Worm (Caenorhabditis elegans) whole organism, L1 larva: ENCODE results near the gene M117.4.
A peak's percentile ranks its signal among the peaks of the same experiment; 100 is the strongest.

Experiments used
- F16B12.6 ChIP-seq: fragments of 150-350 bp; optimal IDR thresholded peaks from 2 replicates; lab custom pipeline; 2014; ENCODE audit warnings: missing biosample characterization, missing genetic modification characterization
- Y116A8C.19 ChIP-seq: sonication (generic microtip); optimal IDR thresholded peaks from 2 replicates; lab custom pipeline; 2016; ENCODE audit warnings: missing compliant biosample characterization, missing genetic modification characterization, borderline replicate concordance
- aha-1 ChIP-seq: fragments of 150-350 bp; optimal IDR thresholded peaks from 2 replicates; lab custom pipeline; 2014; ENCODE audit warnings: missing biosample characterization, missing genetic modification characterization
- alr-1 ChIP-seq: fragments of 200-800 bp; sonication (Bioruptor generic); optimal IDR thresholded peaks from 2 replicates; lab custom pipeline; 2018; ENCODE audit warnings: borderline replicate concordance, mild to moderate bottlenecking, missing genetic modification characterization, missing compliant biosample characterization
- ama-1 ChIP-seq: fragments of 150-350 bp; optimal IDR thresholded peaks from 2 replicates; lab custom pipeline; 2014
- blmp-1 ChIP-seq: fragments of 150-350 bp; optimal IDR thresholded peaks from 2 replicates; lab custom pipeline; 2014; ENCODE audit warnings: missing biosample characterization, missing genetic modification characterization
- ceh-82 ChIP-seq, 3 experiments: fragments of 150-350 bp in 1 of 3; sonication (generic microtip) in 2 of 3; optimal IDR thresholded peaks; 2 replicates each; lab custom pipeline; 2014 to 2017; ENCODE audit warnings: missing biosample characterization in 3 of 3, missing genetic modification characterization in 3 of 3
- ceh-88 ChIP-seq: fragments of 200-800 bp; sonication (Bioruptor generic); IDR thresholded peaks from 2 replicates; pipeline ENCODE4 v1.3.6; 2022; ENCODE audit warnings: missing genetic modification characterization, missing compliant biosample characterization
- dpl-1 ChIP-seq, 3 experiments: fragments of 150-350 bp in 2 of 3; sonication (generic microtip) in 1 of 3; optimal IDR thresholded peaks; 2 replicates each; lab custom pipeline; 2014 to 2017; ENCODE audit warnings: missing biosample characterization in 3 of 3, missing genetic modification characterization in 3 of 3, missing genetic modification reagents in 3 of 3
- efl-1 ChIP-seq, 4 experiments: fragments of 150-350 bp; optimal IDR thresholded peaks in 3 of 4; peaks in 1 of 4; 1 replicate in 1 of 4; 2 replicates in 3 of 4; lab custom pipeline; 2014; ENCODE audit warnings: missing biosample characterization in 2 of 4, missing genetic modification characterization in 2 of 4, missing genetic modification reagents in 2 of 4
- egl-27 ChIP-seq, 2 experiments: fragments of 150-350 bp in 1 of 2; sonication (generic microtip); optimal IDR thresholded peaks; 3 replicates each; lab custom pipeline; 2017 to 2018; ENCODE audit warnings: missing biosample characterization in 2 of 2, missing genetic modification characterization in 2 of 2, missing genetic modification reagents in 2 of 2
- elt-3 ChIP-seq, 6 experiments: fragments of 150-350 bp in 1 of 6; sonication (generic microtip); optimal IDR thresholded peaks; 2 replicates each; lab custom pipeline; 2017 to 2018; ENCODE audit warnings: missing biosample characterization in 6 of 6, missing genetic modification characterization in 6 of 6, inconsistent platforms in 1 of 6
- fkh-10 ChIP-seq: sonication (generic microtip); optimal IDR thresholded peaks from 2 replicates; lab custom pipeline; 2017; ENCODE audit warnings: missing biosample characterization, missing genetic modification reagents, missing genetic modification characterization
- fkh-4 ChIP-seq: sonication (generic microtip); optimal IDR thresholded peaks from 2 replicates; lab custom pipeline; 2016; ENCODE audit warnings: missing compliant biosample characterization, missing genetic modification characterization, borderline replicate concordance
- fkh-8 ChIP-seq: sonication (generic microtip); optimal IDR thresholded peaks from 2 replicates; lab custom pipeline; 2016; ENCODE audit warnings: mild to moderate bottlenecking, missing genetic modification characterization, missing compliant biosample characterization
- fos-1 ChIP-seq: fragments of 150-350 bp; optimal IDR thresholded peaks from 2 replicates; lab custom pipeline; 2014; ENCODE audit warnings: missing biosample characterization, missing genetic modification characterization
- grh-1 ChIP-seq: fragments of 200-800 bp; sonication (Bioruptor generic); IDR thresholded peaks from 2 replicates; pipeline ENCODE4 v1.3.6; 2022; ENCODE audit warnings: missing genetic modification reagents, missing genetic modification characterization, missing compliant biosample characterization
- hlh-17 ChIP-seq: fragments of 200-800 bp; sonication (Bioruptor generic); optimal IDR thresholded peaks from 2 replicates; lab custom pipeline; 2018; ENCODE audit warnings: missing genetic modification characterization, mild to moderate bottlenecking, missing compliant biosample characterization, moderate library complexity, borderline replicate concordance
- hpl-2 ChIP-seq: fragments of 150-350 bp; optimal IDR thresholded peaks from 2 replicates; lab custom pipeline; 2014; ENCODE audit warnings: missing biosample characterization, missing genetic modification reagents, missing genetic modification characterization
- irx-1 ChIP-seq: sonication (generic microtip); optimal IDR thresholded peaks from 2 replicates; lab custom pipeline; 2016; ENCODE audit warnings: missing genetic modification characterization, missing compliant biosample characterization
- isw-1 ChIP-seq: fragments of 200-800 bp; sonication (Bioruptor generic); IDR thresholded peaks from 2 replicates; pipeline ENCODE4 v1.3.6; 2022; ENCODE audit warnings: missing genetic modification characterization, missing compliant biosample characterization
- jun-1 ChIP-seq: fragments of 150-350 bp; optimal IDR thresholded peaks from 2 replicates; lab custom pipeline; 2014; ENCODE audit warnings: missing biosample characterization, missing genetic modification reagents, missing genetic modification characterization
- lin-13 ChIP-seq: fragments of 150-350 bp; optimal IDR thresholded peaks from 2 replicates; lab custom pipeline; 2014; ENCODE audit warnings: missing biosample characterization, missing genetic modification reagents, missing genetic modification characterization
- lin-14 ChIP-seq: fragments of 200-800 bp; sonication (Bioruptor generic); optimal IDR thresholded peaks from 2 replicates; lab custom pipeline; 2018; ENCODE audit warnings: mild to moderate bottlenecking, missing genetic modification characterization, moderate library complexity, missing compliant biosample characterization
- lin-15B ChIP-seq: fragments of 150-350 bp; sonication (generic microtip); optimal IDR thresholded peaks from 3 replicates; lab custom pipeline; 2014; ENCODE audit warnings: missing biosample characterization, missing genetic modification characterization
- lsy-2 ChIP-seq, 2 experiments: fragments of 150-350 bp; optimal IDR thresholded peaks; 2 replicates each; lab custom pipeline; 2014; ENCODE audit warnings: missing biosample characterization in 2 of 2, missing genetic modification characterization in 2 of 2
- mef-2 ChIP-seq: fragments of 150-350 bp; optimal IDR thresholded peaks from 2 replicates; lab custom pipeline; 2014; ENCODE audit warnings: missing biosample characterization, missing genetic modification characterization
- mep-1 ChIP-seq: fragments of 150-350 bp; optimal IDR thresholded peaks from 2 replicates; lab custom pipeline; 2014; ENCODE audit warnings: missing biosample characterization, missing genetic modification characterization
- nhr-12 ChIP-seq: sonication (generic microtip); optimal IDR thresholded peaks from 2 replicates; lab custom pipeline; 2017; ENCODE audit warnings: missing biosample characterization, missing genetic modification characterization
- nhr-19 ChIP-seq: fragments of 200-800 bp; sonication (Bioruptor generic); conservative IDR thresholded peaks from 2 replicates; pipeline ENCODE4 v1.3.6; 2022; ENCODE audit warnings: missing genetic modification characterization, missing compliant biosample characterization
- nhr-28 ChIP-seq: fragments of 150-350 bp; optimal IDR thresholded peaks from 2 replicates; lab custom pipeline; 2014; ENCODE audit warnings: missing biosample characterization, missing genetic modification characterization
- nhr-47 ChIP-seq: sonication (generic microtip); optimal IDR thresholded peaks from 2 replicates; lab custom pipeline; 2016; ENCODE audit warnings: mild to moderate bottlenecking, missing genetic modification characterization, moderate library complexity, missing compliant biosample characterization
- nhr-71 ChIP-seq: sonication (generic microtip); optimal IDR thresholded peaks from 2 replicates; lab custom pipeline; 2016; ENCODE audit warnings: mild to moderate bottlenecking, missing genetic modification characterization, moderate library complexity, missing compliant biosample characterization
- nhr-76 ChIP-seq: sonication (generic microtip); optimal IDR thresholded peaks from 2 replicates; lab custom pipeline; 2017; ENCODE audit warnings: missing biosample characterization, missing genetic modification characterization
- nhr-77 ChIP-seq: fragments of 150-350 bp; optimal IDR thresholded peaks from 2 replicates; lab custom pipeline; 2014; ENCODE audit warnings: missing biosample characterization, missing genetic modification characterization
- nhr-85 ChIP-seq: sonication (generic microtip); peaks from one replicate; lab custom pipeline; 2016; ENCODE audit warnings: missing genetic modification characterization, inconsistent platforms, missing compliant biosample characterization
- nhr-90 ChIP-seq: sonication (generic microtip); optimal IDR thresholded peaks from 2 replicates; lab custom pipeline; 2016; ENCODE audit warnings: mild to moderate bottlenecking, missing genetic modification characterization, missing compliant biosample characterization; ENCODE audit not compliant: poor library complexity
- pax-3 ChIP-seq: fragments of 200-800 bp; sonication (Bioruptor generic); optimal IDR thresholded peaks from 2 replicates; lab custom pipeline; 2018; ENCODE audit warnings: mild to moderate bottlenecking, missing genetic modification characterization, moderate library complexity, missing compliant biosample characterization
- pqm-1 ChIP-seq: sonication (generic microtip); optimal IDR thresholded peaks from 3 replicates; lab custom pipeline; 2017; ENCODE audit warnings: missing biosample characterization, missing genetic modification characterization
- rnt-1 ChIP-seq: sonication (generic microtip); optimal IDR thresholded peaks from 2 replicates; lab custom pipeline; 2016; ENCODE audit warnings: mild to moderate bottlenecking, missing genetic modification characterization, moderate library complexity, missing compliant biosample characterization
- sup-37 ChIP-seq: fragments of 200-800 bp; sonication (Bioruptor generic); optimal IDR thresholded peaks from 2 replicates; lab custom pipeline; 2018; ENCODE audit warnings: mild to moderate bottlenecking, missing genetic modification characterization, missing compliant biosample characterization
- unc-130 ChIP-seq: fragments of 150-350 bp; optimal IDR thresholded peaks from 2 replicates; lab custom pipeline; 2017; ENCODE audit warnings: missing biosample characterization, missing genetic modification characterization, inconsistent platforms
- unc-62 ChIP-seq: fragments of 150-350 bp; optimal IDR thresholded peaks from 2 replicates; lab custom pipeline; 2014; ENCODE audit warnings: missing biosample characterization, missing genetic modification reagents, missing genetic modification characterization
- unc-98 ChIP-seq: fragments of 200-800 bp; sonication (Bioruptor generic); IDR thresholded peaks from 2 replicates; pipeline ENCODE4 v1.3.6; 2022; ENCODE audit warnings: missing genetic modification characterization, missing compliant biosample characterization
- xbp-1 ChIP-seq: sonication (generic microtip); optimal IDR thresholded peaks from 2 replicates; lab custom pipeline; 2016; ENCODE audit warnings: missing genetic modification characterization, missing compliant biosample characterization
- zag-1 ChIP-seq: fragments of 150-350 bp; optimal IDR thresholded peaks from 2 replicates; lab custom pipeline; 2014; ENCODE audit warnings: missing biosample characterization, missing genetic modification characterization
- zip-4 ChIP-seq: fragments of 200-800 bp; sonication (Bioruptor generic); optimal IDR thresholded peaks from 2 replicates; lab custom pipeline; 2018; ENCODE audit warnings: mild to moderate bottlenecking, missing genetic modification characterization, moderate library complexity, missing compliant biosample characterization
- ztf-11 ChIP-seq, 2 experiments: sonication (generic microtip); optimal IDR thresholded peaks; 2 replicates each; lab custom pipeline; 2016 to 2017; ENCODE audit warnings: missing genetic modification characterization in 2 of 2, missing biosample characterization in 1 of 2, missing compliant biosample characterization in 1 of 2

M117.4 gene

DNA sequence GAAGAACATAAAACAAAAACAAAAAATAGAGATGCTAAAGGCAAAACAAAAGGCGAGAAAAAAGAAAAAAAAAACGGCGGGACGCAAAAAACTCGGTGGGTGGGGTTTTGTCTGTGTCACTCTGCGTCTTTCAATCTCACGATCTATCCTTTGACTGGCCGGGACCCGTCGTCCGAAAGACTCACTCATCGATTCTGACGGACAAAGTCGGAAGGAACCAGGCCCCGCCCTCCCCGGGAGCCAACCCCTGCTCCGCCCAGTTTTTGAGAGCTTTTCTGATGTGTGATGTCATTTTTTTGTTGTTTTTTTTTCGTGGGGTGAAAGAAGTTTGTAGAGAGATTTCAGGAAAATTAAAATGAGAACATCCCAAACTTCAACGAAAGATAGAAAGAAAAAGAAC is 40.2 kb downstream of the M117.4 start (continued):
- TF ChIP-seq fkh-8 (tag; lab: Kevin White, UChicago) (peak; percentile 11), nhr-47 (no peak), nhr-76 (tag; lab: Kevin White, UChicago) (no peak), blmp-1 (tag; lab: Kevin White, UChicago) (no peak), unc-62 (GFP tag; lab: Kevin White, UChicago) (no peak), efl-1 (optimal IDR thresholded peaks at IDR 0.05; lab: Kevin White, UChicago) (no peak), efl-1 (GFP tag; optimal IDR thresholded peaks at IDR 0.05 in 1 of 2; lab: Kevin White, UChicago) (no peak), rnt-1 (no peak), lin-14 (peak; percentile 83), aha-1 (no peak), fos-1 (tag; lab: Kevin White, UChicago) (no peak), irx-1 (tag; lab: Kevin White, UChicago) (no peak), mef-2 (tag; lab: Kevin White, UChicago) (no peak), zag-1 (no peak), lsy-2 (tag; optimal IDR thresholded peaks at IDR 0.05; lab: Kevin White, UChicago) (peak in 1 of 2 experiments; percentile 2), nhr-90 (tag; lab: Kevin White, UChicago) (no peak), dpl-1 (GFP tag; optimal IDR thresholded peaks at IDR 0.05; lab: Kevin White, UChicago) (no peak), fkh-4 (tag; lab: Kevin White, UChicago) (no peak), F16B12.6 (tag; lab: Kevin White, UChicago) (no peak), nhr-85 (tag; lab: Kevin White, UChicago) (no peak), pqm-1 (tag; lab: Kevin White, UChicago) (no peak), grh-1 (no peak), isw-1 (GFP tag; lab: Robert Waterston, UW) (peak; percentile 11; the same call in 1 of the 2 replicates), ceh-82 (tag; optimal IDR thresholded peaks at IDR 0.05; lab: Kevin White, UChicago) (peak in 1 of 3 experiments; percentile 6), ama-1 (lab: Kevin White, UChicago) (no peak), lin-13 (GFP tag; lab: Kevin White, UChicago) (no peak), unc-98 (GFP tag; lab: Robert Waterston, UW) (no peak), nhr-71 (tag; lab: Kevin White, UChicago) (no peak), nhr-77 (tag; lab: Kevin White, UChicago) (no peak), sup-37 (GFP tag; lab: Kevin White, UChicago) (no peak), hpl-2 (GFP tag; lab: Kevin White, UChicago) (no peak), egl-27 (tag; optimal IDR thresholded peaks at IDR 0.05; lab: Kevin White, UChicago) (no peak), alr-1 (no peak)

DNA sequence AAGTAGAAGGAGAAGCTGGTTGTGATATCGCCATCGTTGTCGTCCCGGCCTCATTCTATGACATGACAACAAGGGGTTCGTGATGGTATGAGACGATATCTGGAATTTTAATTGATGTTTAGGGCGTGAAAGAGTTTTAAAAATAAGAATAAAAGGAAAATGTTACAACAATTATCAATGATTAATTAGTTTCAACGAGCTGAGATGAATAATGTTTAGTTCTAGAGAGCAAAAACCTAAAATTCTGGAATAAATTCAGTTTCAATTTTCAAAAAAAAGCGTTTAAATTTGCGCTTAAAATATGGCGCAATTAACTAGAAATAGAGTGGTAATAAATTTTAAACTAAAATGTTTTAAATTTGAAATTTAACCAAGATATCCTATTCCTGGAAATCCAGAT is 40.9 kb downstream of the M117.4 start, which contains the start of gene H01G02.3:
TSS of gene H01G02.3 (minus strand) at position 101 of the 400 bp plus-strand sequence.
- no peak for TF ChIP-seq nhr-28 (tag; lab: Kevin White, UChicago)

DNA sequence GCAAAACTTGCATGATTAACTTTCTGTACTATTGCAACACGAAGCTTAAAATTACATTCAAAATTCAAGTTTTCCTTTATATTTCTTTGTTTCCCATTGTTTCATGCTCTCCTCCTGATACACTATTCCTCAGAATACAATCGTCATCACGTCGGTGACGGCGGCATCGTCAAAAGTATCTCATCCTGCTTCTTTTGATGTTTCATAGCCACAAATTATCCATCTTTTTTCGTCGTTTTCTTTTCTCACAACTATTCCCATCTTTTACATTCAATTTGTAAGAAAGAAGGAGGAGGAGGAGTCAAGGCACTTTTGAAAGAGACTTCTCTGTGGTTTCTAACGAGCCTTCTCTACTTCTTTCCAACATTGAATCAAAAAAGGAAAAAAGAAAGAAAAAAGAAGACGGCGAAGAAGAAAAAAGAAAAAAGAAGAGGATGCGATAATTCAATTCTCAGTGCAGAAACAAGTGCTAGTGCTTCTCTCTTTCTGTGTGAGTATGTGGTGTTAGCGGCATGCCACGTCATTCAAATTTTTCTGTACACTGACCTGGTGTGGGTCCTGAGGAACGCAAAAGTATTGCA is 44.9 kb downstream of the M117.4 start:
- TF ChIP-seq fkh-10 (GFP tag; lab: Kevin White, UChicago) (peak; percentile 73), nhr-19 (GFP tag; lab: Robert Waterston, UW) (no peak), zag-1 (peak; percentile 29), nhr-12 (no peak), zip-4 (GFP tag; lab: Kevin White, UChicago) (no peak), rnt-1 (no peak), fkh-8 (tag; lab: Kevin White, UChicago) (no peak), xbp-1 (tag; lab: Kevin White, UChicago) (no peak), hlh-17 (no peak), unc-130 (tag; lab: Kevin White, UChicago) (no peak), ama-1 (lab: Kevin White, UChicago) (no peak), pqm-1 (tag; lab: Kevin White, UChicago) (no peak), lsy-2 (tag; optimal IDR thresholded peaks at IDR 0.05; lab: Kevin White, UChicago) (peak in 1 of 2 experiments; percentile 9), nhr-76 (tag; lab: Kevin White, UChicago) (no peak), mep-1 (tag; lab: Kevin White, UChicago) (peak; percentile 39), jun-1 (tag; lab: Kevin White, UChicago) (no peak), lin-15B (tag; lab: Kevin White, UChicago) (no peak), pax-3 (no peak), Y116A8C.19 (tag; lab: Kevin White, UChicago) (no peak), ztf-11 (tag; optimal IDR thresholded peaks at IDR 0.05; lab: Kevin White, UChicago) (no peak), elt-3 (tag; optimal IDR thresholded peaks at IDR 0.05; lab: Kevin White, UChicago) (no peak), ceh-82 (tag; optimal IDR thresholded peaks at IDR 0.05; lab: Kevin White, UChicago) (no peak), mef-2 (tag; lab: Kevin White, UChicago) (no peak), fkh-4 (tag; lab: Kevin White, UChicago) (no peak), ceh-88 (GFP tag; lab: Robert Waterston, UW) (no peak)
